Worm (Caenorhabditis elegans): Measurements from ENCODE around the gene F57G4.11.
"Not testable (repeated sequence)": the region's sequence is repeated elsewhere in the genome, so short reads cannot be mapped to it uniquely, and the experiment has no call there.

ce11 chrV:17606050-17606449 lies 19.0 kb upstream of the F57G4.11 start, which contains the start of gene Y6G8.16:
- not testable (repeated sequence) for TF ChIP-seq W03F9.2, him-1 (tag; optimal IDR thresholded peaks at IDR 0.05)
